Worm (Caenorhabditis elegans) whole organism, L4 larva: ENCODE measurements around the gene C46C2.7.

Source experiments
- F44E2.7 ChIP-seq: fragments of 200-800 bp; sonication (Bioruptor generic); IDR thresholded peaks from 2 replicates; pipeline ENCODE4 v2.1.2; 2022; ENCODE audit warnings: missing genetic modification characterization, missing compliant biosample characterization
- F49E8.2 ChIP-seq: sonication (generic microtip); optimal IDR thresholded peaks from 2 replicates; lab custom pipeline; 2016; ENCODE audit warnings: missing compliant biosample characterization, mild to moderate bottlenecking, missing genetic modification characterization, borderline replicate concordance
- T20F7.1 ChIP-seq: fragments of 200-800 bp; sonication (Bioruptor generic); optimal IDR thresholded peaks from 2 replicates; lab custom pipeline; 2018; ENCODE audit warnings: mild to moderate bottlenecking, missing genetic modification characterization, missing compliant biosample characterization
- T26A8.4 ChIP-seq: fragments of 200-800 bp; sonication (Bioruptor generic); IDR thresholded peaks from 2 replicates; pipeline ENCODE4 v1.3.6; 2022; ENCODE audit warnings: missing genetic modification characterization, missing compliant biosample characterization
- Y105C5A.15 ChIP-seq: fragments of 200-800 bp; sonication (Bioruptor generic); IDR thresholded peaks from 2 replicates; pipeline ENCODE4 v1.3.6; 2022; ENCODE audit warnings: missing genetic modification characterization, missing compliant biosample characterization
- Y48G9A.11 ChIP-seq: fragments of 200-800 bp; sonication (Bioruptor generic); IDR thresholded peaks from 2 replicates; pipeline ENCODE4 v1.3.6; 2022; ENCODE audit warnings: missing genetic modification reagents, missing genetic modification characterization, missing compliant biosample characterization
- ceh-20 ChIP-seq: fragments of 200-800 bp; sonication (Bioruptor generic); IDR thresholded peaks from 2 replicates; pipeline ENCODE4 v1.3.6; 2022; ENCODE audit warnings: missing genetic modification reagents, missing genetic modification characterization, missing compliant biosample characterization
- ceh-44 ChIP-seq: fragments of 200-800 bp; sonication (Bioruptor generic); IDR thresholded peaks from 2 replicates; pipeline ENCODE4 v1.3.6; 2022; ENCODE audit warnings: missing genetic modification reagents, missing genetic modification characterization, missing compliant biosample characterization
- daf-12 ChIP-seq: fragments of 150-350 bp; optimal IDR thresholded peaks from 2 replicates; lab custom pipeline; 2014; ENCODE audit warnings: missing biosample characterization, missing genetic modification reagents, missing genetic modification characterization
- dmd-8 ChIP-seq: fragments of 200-800 bp; sonication (Bioruptor generic); IDR thresholded peaks from 2 replicates; pipeline ENCODE4 v1.3.6; 2022; ENCODE audit warnings: missing genetic modification characterization, missing compliant biosample characterization
- dpl-1 ChIP-seq: fragments of 150-350 bp; optimal IDR thresholded peaks from 2 replicates; lab custom pipeline; 2014; ENCODE audit warnings: missing biosample characterization, missing genetic modification reagents, missing genetic modification characterization
- egl-43 ChIP-seq: fragments of 200-800 bp; sonication (Bioruptor generic); IDR thresholded peaks from 2 replicates; pipeline ENCODE4 v1.3.6; 2022; ENCODE audit warnings: missing genetic modification reagents, missing genetic modification characterization, missing compliant biosample characterization
- fkh-10 ChIP-seq: fragments of 150-350 bp; optimal IDR thresholded peaks from 2 replicates; lab custom pipeline; 2014; ENCODE audit warnings: missing biosample characterization, missing genetic modification reagents, missing genetic modification characterization
- hif-1 ChIP-seq, 2 experiments: sonication (generic microtip); optimal IDR thresholded peaks; 2 replicates each; lab custom pipeline; 2016 to 2017; ENCODE audit warnings: missing compliant biosample characterization in 2 of 2, missing genetic modification characterization in 2 of 2, missing genetic modification reagents in 2 of 2, missing genotype in 2 of 2, mild to moderate bottlenecking in 1 of 2
- lin-13 ChIP-seq: fragments of 150-350 bp; optimal IDR thresholded peaks from 2 replicates; lab custom pipeline; 2014; ENCODE audit warnings: missing biosample characterization, missing genetic modification reagents, missing genetic modification characterization
- lin-29 ChIP-seq: fragments of 200-800 bp; sonication (Bioruptor generic); IDR thresholded peaks from 2 replicates; pipeline ENCODE4 v1.3.6; 2022; ENCODE audit warnings: missing genetic modification reagents, missing genetic modification characterization, missing compliant biosample characterization
- lin-38 ChIP-seq: fragments of 200-800 bp; sonication (Bioruptor generic); IDR thresholded peaks from 2 replicates; pipeline ENCODE4 v1.3.6; 2022; ENCODE audit warnings: missing genetic modification reagents, missing genetic modification characterization, missing compliant biosample characterization
- lir-3 ChIP-seq: sonication (generic microtip); optimal IDR thresholded peaks from 2 replicates; lab custom pipeline; 2016; ENCODE audit warnings: mild to moderate bottlenecking, missing genetic modification characterization, missing compliant biosample characterization
- lsy-2 ChIP-seq, 2 experiments: fragments of 150-350 bp in 1 of 2; sonication (generic microtip) in 1 of 2; optimal IDR thresholded peaks; 2 replicates each; lab custom pipeline; 2014 to 2017; ENCODE audit warnings: missing biosample characterization in 2 of 2, missing genetic modification characterization in 2 of 2
- mdl-1 ChIP-seq, 2 experiments: fragments of 150-350 bp in 1 of 2; sonication (generic microtip) in 1 of 2; optimal IDR thresholded peaks; 2 replicates each; lab custom pipeline; 2014 to 2017; ENCODE audit warnings: missing biosample characterization in 2 of 2, missing genetic modification characterization in 2 of 2
- mxl-2 ChIP-seq: fragments of 200-800 bp; sonication (Bioruptor generic); conservative IDR thresholded peaks from 2 replicates; pipeline ENCODE4 v1.3.6; 2022; ENCODE audit warnings: missing genetic modification reagents, missing genetic modification characterization, missing compliant biosample characterization
- mxl-3 ChIP-seq: fragments of 200-800 bp; sonication (Bioruptor generic); optimal IDR thresholded peaks from 2 replicates; lab custom pipeline; 2018; ENCODE audit warnings: mild to moderate bottlenecking, missing genetic modification characterization, missing compliant biosample characterization
- nhr-11 ChIP-seq: fragments of 150-350 bp; optimal IDR thresholded peaks from 2 replicates; lab custom pipeline; 2014; ENCODE audit warnings: missing biosample characterization, missing genetic modification characterization
- nhr-111 ChIP-seq: fragments of 200-800 bp; sonication (Bioruptor generic); optimal IDR thresholded peaks from 2 replicates; lab custom pipeline; 2018; ENCODE audit warnings: mild to moderate bottlenecking, missing genetic modification characterization, missing compliant biosample characterization
- nhr-42 ChIP-seq: fragments of 200-800 bp; sonication (Bioruptor generic); IDR thresholded peaks from 2 replicates; pipeline ENCODE4 v1.3.6; 2022; ENCODE audit warnings: missing genetic modification characterization, missing compliant biosample characterization
- nhr-76 ChIP-seq: fragments of 150-350 bp; optimal IDR thresholded peaks from 2 replicates; lab custom pipeline; 2014; ENCODE audit warnings: missing biosample characterization, missing genetic modification characterization
- pha-4 ChIP-seq, 2 experiments: fragments of 150-350 bp in 1 of 2; fragments of 200-800 bp in 1 of 2; sonication (Bioruptor generic) in 1 of 2; IDR thresholded peaks in 1 of 2; optimal IDR thresholded peaks in 1 of 2; 2 replicates each; pipeline versions ENCODE4 v1.3.6 to Lab custom; 2014 to 2022; ENCODE audit warnings: missing genetic modification characterization in 2 of 2, missing genetic modification reagents in 2 of 2, missing biosample characterization in 1 of 2, missing compliant biosample characterization in 1 of 2
- saeg-2 ChIP-seq: fragments of 200-800 bp; sonication (Bioruptor generic); IDR thresholded peaks from 2 replicates; pipeline ENCODE4 v1.3.6; 2022; ENCODE audit warnings: missing genetic modification reagents, missing genetic modification characterization, missing compliant biosample characterization
- snpc-1.2 ChIP-seq: fragments of 200-800 bp; sonication (Bioruptor generic); IDR thresholded peaks from 2 replicates; pipeline ENCODE4 v1.3.6; 2022; ENCODE audit warnings: missing genetic modification reagents, missing genetic modification characterization, missing compliant biosample characterization
- tag-97 ChIP-seq: fragments of 200-800 bp; sonication (Bioruptor generic); IDR thresholded peaks from 2 replicates; pipeline ENCODE4 v1.3.6; 2022; ENCODE audit warnings: missing genetic modification characterization, missing compliant biosample characterization
- tra-1 ChIP-seq: fragments of 200-800 bp; sonication (Bioruptor generic); IDR thresholded peaks from 2 replicates; pipeline ENCODE4 v1.3.6; 2022; ENCODE audit warnings: missing genetic modification reagents, missing genetic modification characterization, missing compliant biosample characterization
- unc-130 ChIP-seq: sonication (generic microtip); optimal IDR thresholded peaks from 2 replicates; lab custom pipeline; 2016; ENCODE audit warnings: missing genetic modification reagents, missing genetic modification characterization, missing compliant biosample characterization
- unc-62 ChIP-seq, 3 experiments: fragments of 150-350 bp in 1 of 3; sonication (generic microtip); optimal IDR thresholded peaks in 2 of 3; peaks in 1 of 3; 1 replicate in 1 of 3; 2 replicates in 2 of 3; lab custom pipeline; 2014 to 2017; ENCODE audit warnings: missing biosample characterization in 3 of 3, missing genetic modification characterization in 3 of 3, missing genetic modification reagents in 3 of 3, missing genotype in 1 of 3
- ztf-11 ChIP-seq: fragments of 150-350 bp; optimal IDR thresholded peaks from 2 replicates; lab custom pipeline; 2014; ENCODE audit warnings: missing biosample characterization, missing genetic modification characterization

Gene C46C2.7

DNA sequence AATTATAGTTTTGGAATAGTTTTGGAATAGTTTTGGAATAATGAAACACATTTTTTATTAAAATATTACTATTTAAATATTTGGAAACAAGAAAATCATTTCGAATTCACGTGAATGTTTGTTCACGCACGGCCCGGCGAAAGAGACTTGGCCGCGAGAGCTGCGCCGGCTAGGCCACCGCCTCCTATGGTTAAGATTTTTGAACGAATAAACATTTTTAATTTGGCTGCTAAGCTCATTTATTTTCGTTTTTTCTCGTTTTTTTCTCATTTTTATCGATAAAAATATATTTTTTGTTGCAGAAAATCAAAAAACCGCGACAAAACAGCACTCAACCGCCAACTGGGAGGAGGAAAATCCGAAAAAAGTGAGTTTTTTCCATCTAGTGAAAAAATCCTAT, at the start of gene C46C2.7:
Gene C46C2.7, plus strand, starts transcription at position 301 of the 400 bp plus-strand sequence.
- TF ChIP-seq lsy-2 (tag; optimal IDR thresholded peaks at IDR 0.05; lab: Kevin White, UChicago), result peak in 1 of 2 experiments; percentile 16
- TF ChIP-seq lin-38 (GFP tag; lab: Robert Waterston, UW), result 0 out of 2 replicates have a peak, but pooled peaks have one; percentile 7
- TF ChIP-seq, all 104 proteins: peak for 2; not testable (repeated sequence) for 102

DNA sequence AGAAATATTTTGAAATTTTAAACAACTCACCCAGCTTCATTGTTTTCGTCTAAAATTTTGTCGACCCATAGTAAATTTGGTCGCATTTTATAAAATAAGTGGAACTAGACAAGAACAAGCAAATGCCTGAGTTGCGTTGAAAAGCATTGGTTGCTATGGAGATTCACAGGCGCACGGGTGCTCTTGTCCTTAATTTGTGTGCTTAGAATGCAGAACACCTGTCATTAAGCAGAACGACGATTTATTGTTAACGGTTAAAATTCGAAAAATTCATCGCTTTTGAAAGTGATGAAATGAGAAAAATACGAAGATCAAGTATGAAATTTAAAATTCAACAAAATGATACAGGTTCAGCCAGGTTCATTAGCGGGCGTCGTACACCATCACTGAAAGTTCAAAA, 48.5 kb upstream of the C46C2.7 start, which contains the start of gene daf-10:
Gene daf-10, minus strand, starts transcription at position 101 of the 400 bp plus-strand sequence.
- TF ChIP-seq tag-97 (GFP tag; lab: Robert Waterston, UW) (no peak), daf-12 (no peak), pha-4 (GFP tag; IDR thresholded peaks at IDR 0.05; lab: Robert Waterston, UW) (no peak), pha-4 (tag; optimal IDR thresholded peaks at IDR 0.05; lab: Kevin White, UChicago) (no peak), tra-1 (GFP tag; lab: Robert Waterston, UW) (no peak), nhr-42 (GFP tag; lab: Robert Waterston, UW) (no peak), mxl-3 (no peak), mdl-1 (tag; optimal IDR thresholded peaks at IDR 0.05; lab: Kevin White, UChicago) (no peak), Y105C5A.15 (GFP tag; lab: Robert Waterston, UW) (no peak), dmd-8 (GFP tag; lab: Robert Waterston, UW) (no peak), lin-29 (no peak), ceh-44 (GFP tag; lab: Robert Waterston, UW) (no peak), F44E2.7 (GFP tag; lab: Robert Waterston, UW) (no peak), hif-1 (tag; optimal IDR thresholded peaks at IDR 0.05; lab: Kevin White, UChicago) (no peak), lin-13 (GFP tag; lab: Kevin White, UChicago) (no peak), egl-43 (GFP tag; lab: Robert Waterston, UW) (no peak), saeg-2 (GFP tag; lab: Robert Waterston, UW) (no peak), ztf-11 (tag; lab: Kevin White, UChicago) (no peak), ceh-20 (GFP tag; lab: Robert Waterston, UW) (no peak)

DNA sequence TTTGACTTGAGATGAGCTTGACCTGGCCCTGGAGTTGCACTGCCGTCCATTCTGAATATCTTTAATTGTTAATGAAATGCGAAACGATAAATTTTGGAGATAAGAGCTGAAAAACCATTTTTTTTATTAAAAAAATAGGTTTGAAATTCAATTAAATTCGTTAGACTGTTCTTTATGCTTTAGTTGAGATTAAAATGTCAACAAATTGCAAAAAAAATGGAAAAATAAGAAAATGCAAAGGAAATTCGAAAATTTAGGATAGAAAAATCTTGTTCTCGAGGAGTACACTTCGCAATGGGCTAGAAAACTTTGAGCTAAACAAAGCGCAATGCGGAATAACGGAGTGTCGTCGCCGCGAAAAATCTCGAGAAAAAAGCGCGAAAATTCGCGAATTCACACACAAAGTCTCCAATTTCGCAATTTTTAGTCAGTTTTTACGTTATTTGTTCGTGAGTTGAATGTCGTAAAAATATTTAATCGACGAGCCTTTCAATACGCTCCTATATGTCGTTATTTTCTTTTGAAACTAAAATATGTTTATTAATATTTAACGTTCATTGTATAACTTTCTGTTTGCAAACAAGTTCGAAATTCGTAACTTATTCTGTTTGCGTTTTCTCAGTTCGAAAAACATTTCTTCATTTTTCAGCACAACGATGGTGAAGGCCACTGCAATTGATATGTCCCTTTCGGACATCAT, 47.7 kb upstream of the C46C2.7 start, which contains the start of the genes rpb-12 and aly-2:
Gene rpb-12, minus strand, starts transcription at position 51 of the 700 bp plus-strand sequence.
Gene aly-2, plus strand, starts transcription at position 650 of the 700 bp plus-strand sequence.
- peak; percentile 99 for TF ChIP-seq T20F7.1 (GFP tag; lab: Kevin White, UChicago)
- TF ChIP-seq lir-3 (tag; lab: Kevin White, UChicago), result no peak
- peak; percentile 78 for TF ChIP-seq dpl-1 (GFP tag; lab: Kevin White, UChicago)
- TF ChIP-seq snpc-1.2 (GFP tag; lab: Robert Waterston, UW), result peak; percentile 20; the same call in 1 of the 2 replicates
- TF ChIP-seq F44E2.7 (GFP tag; lab: Robert Waterston, UW), result no peak
- peak; percentile 46 for TF ChIP-seq F49E8.2 (tag; lab: Kevin White, UChicago)
- peak; percentile 48 for TF ChIP-seq unc-130 (GFP tag; lab: Kevin White, UChicago)
- no peak for TF ChIP-seq nhr-76 (tag; lab: Kevin White, UChicago)
- peak; percentile 36 for TF ChIP-seq nhr-11 (tag; lab: Kevin White, UChicago)
- TF ChIP-seq unc-62 (GFP tag; optimal IDR thresholded peaks at IDR 0.05 in 1 of 2; lab: Kevin White, UChicago), result peak in 1 of 2 experiments; percentile 32
- no peak for TF ChIP-seq unc-62 (tag; optimal IDR thresholded peaks at IDR 0.05; lab: Kevin White, UChicago)
- TF ChIP-seq lin-13 (GFP tag; lab: Kevin White, UChicago), result peak; percentile 39
- TF ChIP-seq fkh-10, result no peak
- TF ChIP-seq Y48G9A.11 (GFP tag; lab: Robert Waterston, UW), result peak; percentile 100
- no peak for TF ChIP-seq mxl-2 (GFP tag; lab: Robert Waterston, UW)
- TF ChIP-seq nhr-111 (GFP tag; lab: Kevin White, UChicago), result no peak
- peak in 1 of 2 experiments; percentile 5 for TF ChIP-seq mdl-1 (tag; optimal IDR thresholded peaks at IDR 0.05; lab: Kevin White, UChicago)
- no peak for TF ChIP-seq T26A8.4 (GFP tag; lab: Robert Waterston, UW)
- TF ChIP-seq, all 104 proteins: peak for 10
